Fruit fly (Drosophila melanogaster) whole organism, embryonic: Measurements from ENCODE around the gene Iru.

Experiments
- Atf3 ChIP-seq: fragments of 200-800 bp; sonication (Bioruptor generic); optimal IDR thresholded peaks from 3 replicates; lab custom pipeline; 2016; ENCODE audit warnings: missing biosample characterization, missing genetic modification characterization
- Atf6 ChIP-seq: fragments of 200-800 bp; sonication (Bioruptor generic); IDR thresholded peaks from 2 replicates; pipeline ENCODE4 v1.3.6; 2022; ENCODE audit warnings: missing biosample characterization, missing genetic modification characterization
- B-H1 ChIP-seq: fragments of 200-800 bp; sonication (Bioruptor generic); IDR thresholded peaks from 3 replicates; pipeline ENCODE4 v1.3.6; 2022; ENCODE audit warnings: missing biosample characterization, missing genetic modification characterization
- CG10267 ChIP-seq: fragments of 200-800 bp; sonication (Bioruptor generic); optimal IDR thresholded peaks from 2 replicates; lab custom pipeline; 2018; ENCODE audit warnings: missing biosample characterization, mild to moderate bottlenecking, missing genetic modification characterization, moderate library complexity
- CG14710 ChIP-seq: fragments of 200-800 bp; sonication (Bioruptor generic); optimal IDR thresholded peaks from 3 replicates; lab custom pipeline; 2019; ENCODE audit warnings: missing biosample characterization, mild to moderate bottlenecking, missing genetic modification characterization, moderate library complexity
- CG15514 ChIP-seq: fragments of 200-800 bp; sonication (Bioruptor generic); optimal IDR thresholded peaks from 3 replicates; lab custom pipeline; 2017; ENCODE audit warnings: missing biosample characterization, missing genetic modification characterization, mild to moderate bottlenecking, moderate library complexity, missing genetic modification reagents
- CG17829 ChIP-seq: fragments of 200-800 bp; optimal IDR thresholded peaks from 2 replicates; lab custom pipeline; 2019; ENCODE audit warnings: missing biosample characterization, mild to moderate bottlenecking, missing genetic modification characterization, moderate library complexity
- CG17912 ChIP-seq: fragments of 200-800 bp; sonication (Bioruptor generic); optimal IDR thresholded peaks from 2 replicates; lab custom pipeline; 2018; ENCODE audit warnings: missing biosample characterization, mild to moderate bottlenecking, missing genetic modification characterization
- CG18262 ChIP-seq: fragments of 200-800 bp; optimal IDR thresholded peaks from 3 replicates; lab custom pipeline; 2019; ENCODE audit warnings: missing biosample characterization, mild to moderate bottlenecking, missing genetic modification characterization, moderate library complexity
- CG2678 ChIP-seq: fragments of 200-800 bp; sonication (Bioruptor generic); optimal IDR thresholded peaks from 3 replicates; lab custom pipeline; 2019; ENCODE audit warnings: missing biosample characterization, mild to moderate bottlenecking, missing genetic modification characterization, moderate library complexity
- CG33213 ChIP-seq: fragments of 200-800 bp; sonication (Bioruptor generic); optimal IDR thresholded peaks from 3 replicates; lab custom pipeline; 2016; ENCODE audit warnings: missing biosample characterization, missing genetic modification characterization
- CG34376 ChIP-seq: fragments of 200-800 bp; sonication (Bioruptor generic); optimal IDR thresholded peaks from 2 replicates; lab custom pipeline; 2018; ENCODE audit warnings: missing biosample characterization, mild to moderate bottlenecking, missing genetic modification characterization
- CG4424 ChIP-seq: fragments of 200-800 bp; sonication (Bioruptor generic); optimal IDR thresholded peaks from 3 replicates; lab custom pipeline; 2016; ENCODE audit warnings: missing biosample characterization, missing genetic modification characterization
- CG6272 ChIP-seq: fragments of 200-800 bp; sonication (Bioruptor generic); IDR thresholded peaks from 2 replicates; pipeline ENCODE4 v1.3.6; 2022; ENCODE audit warnings: missing biosample characterization, missing genetic modification characterization
- CG7556 ChIP-seq: fragments of 200-800 bp; sonication (Bioruptor generic); optimal IDR thresholded peaks from 2 replicates; lab custom pipeline; 2017; ENCODE audit warnings: missing biosample characterization, mild to moderate bottlenecking, missing genetic modification characterization
- CG8089 ChIP-seq: fragments of 200-800 bp; sonication (Bioruptor generic); optimal IDR thresholded peaks from 3 replicates; lab custom pipeline; 2016; ENCODE audit warnings: missing biosample characterization, missing genetic modification characterization
- CG8281 ChIP-seq: fragments of 200-800 bp; sonication (Bioruptor generic); optimal IDR thresholded peaks from 2 replicates; lab custom pipeline; 2018; ENCODE audit warnings: missing biosample characterization, mild to moderate bottlenecking, missing genetic modification characterization, moderate library complexity
- CG8359 ChIP-seq: fragments of 200-800 bp; sonication (Bioruptor generic); optimal IDR thresholded peaks from 2 replicates; lab custom pipeline; 2017; ENCODE audit warnings: missing biosample characterization, mild to moderate bottlenecking, missing genetic modification characterization, borderline replicate concordance
- CG8478 ChIP-seq: fragments of >200 bp; optimal IDR thresholded peaks from 2 replicates; lab custom pipeline; 2018
- CG8765 ChIP-seq: fragments of 200-800 bp; sonication (Bioruptor generic); IDR thresholded peaks from 2 replicates; pipeline ENCODE4 v1.3.6; 2022; ENCODE audit warnings: missing biosample characterization, missing genetic modification characterization
- CG9215 ChIP-seq: fragments of 200-800 bp; sonication (Bioruptor generic); IDR thresholded peaks from 2 replicates; pipeline ENCODE4 v1.3.6; 2022; ENCODE audit warnings: missing biosample characterization, missing genetic modification characterization
- CG9437 ChIP-seq: fragments of 200-800 bp; sonication (Bioruptor generic); optimal IDR thresholded peaks from 2 replicates; lab custom pipeline; 2018; ENCODE audit warnings: missing biosample characterization, mild to moderate bottlenecking, missing genetic modification characterization
- CG9817 ChIP-seq: fragments of 200-800 bp; sonication (Bioruptor generic); optimal IDR thresholded peaks from 2 replicates; lab custom pipeline; 2018; ENCODE audit warnings: missing biosample characterization, mild to moderate bottlenecking, missing genetic modification characterization, moderate library complexity
- Gsc ChIP-seq: fragments of 200-800 bp; sonication (Bioruptor generic); IDR thresholded peaks from 2 replicates; pipeline ENCODE4 v1.3.6; 2022; ENCODE audit warnings: missing biosample characterization, missing genetic modification characterization
- Hey ChIP-seq: fragments of 200-800 bp; sonication (Bioruptor generic); optimal IDR thresholded peaks from 3 replicates; lab custom pipeline; 2018; ENCODE audit warnings: missing biosample characterization, mild to moderate bottlenecking, missing genetic modification characterization
- Neu2 ChIP-seq: fragments of 200-800 bp; sonication (Bioruptor generic); optimal IDR thresholded peaks from 3 replicates; lab custom pipeline; 2016; ENCODE audit warnings: missing biosample characterization, missing genetic modification characterization, borderline replicate concordance
- Oaz ChIP-seq: fragments of 200-800 bp; sonication (Bioruptor generic); IDR thresholded peaks from 2 replicates; pipeline ENCODE4 v1.3.6; 2022; ENCODE audit warnings: missing biosample characterization, missing genetic modification characterization
- Pdp1 ChIP-seq, 2 experiments: fragments of 200-800 bp; sonication (Bioruptor generic); optimal IDR thresholded peaks; 3 replicates each; lab custom pipeline; 2016; ENCODE audit warnings: missing biosample characterization in 2 of 2, missing genetic modification characterization in 2 of 2, mild to moderate bottlenecking in 1 of 2, moderate library complexity in 1 of 2
- Rx ChIP-seq: fragments of 200-800 bp; sonication (Bioruptor generic); IDR thresholded peaks from 2 replicates; pipeline ENCODE4 v1.3.6; 2022; ENCODE audit warnings: missing biosample characterization, missing genetic modification characterization
- Ssrp ChIP-seq: fragments of 200-800 bp; sonication (Bioruptor generic); optimal IDR thresholded peaks from 2 replicates; lab custom pipeline; 2018; ENCODE audit warnings: missing biosample characterization, mild to moderate bottlenecking, missing genetic modification characterization, moderate library complexity
- Xbp1 ChIP-seq: fragments of 200-800 bp; sonication (Bioruptor generic); optimal IDR thresholded peaks from 3 replicates; lab custom pipeline; 2016; ENCODE audit warnings: missing biosample characterization, mild to moderate bottlenecking, missing genetic modification characterization
- ap ChIP-seq: fragments of 200-800 bp; sonication (Bioruptor generic); IDR thresholded peaks from 2 replicates; pipeline ENCODE4 v1.3.6; 2022; ENCODE audit warnings: missing biosample characterization, missing genetic modification characterization
- az2 ChIP-seq: fragments of 200-800 bp; sonication (Bioruptor generic); optimal IDR thresholded peaks from 3 replicates; lab custom pipeline; 2016; ENCODE audit warnings: missing biosample characterization, missing genetic modification characterization
- corto ChIP-seq: fragments of 200-800 bp; sonication (Bioruptor generic); optimal IDR thresholded peaks from 2 replicates; lab custom pipeline; 2016; ENCODE audit warnings: missing biosample characterization, mild to moderate bottlenecking, missing genetic modification characterization, moderate library complexity
- disco-r ChIP-seq: fragments of 200-800 bp; sonication (Bioruptor generic); optimal IDR thresholded peaks from 2 replicates; lab custom pipeline; 2016; ENCODE audit warnings: missing biosample characterization, missing genetic modification characterization
- dpn ChIP-seq, 2 experiments: fragments of 200-800 bp; sonication (Bioruptor generic); optimal IDR thresholded peaks; 3 replicates each; lab custom pipeline; 2016; ENCODE audit warnings: missing biosample characterization in 2 of 2, missing genetic modification characterization in 2 of 2
- eyg ChIP-seq: fragments of 200-800 bp; sonication (Bioruptor generic); optimal IDR thresholded peaks from 3 replicates; lab custom pipeline; 2016; ENCODE audit warnings: missing biosample characterization, missing genetic modification characterization
- fd3F ChIP-seq: fragments of 200-800 bp; sonication (Bioruptor generic); optimal IDR thresholded peaks from 2 replicates; lab custom pipeline; 2018; ENCODE audit warnings: missing biosample characterization, mild to moderate bottlenecking, missing genetic modification characterization, moderate library complexity
- gcm2 ChIP-seq: fragments of 200-800 bp; sonication (Bioruptor generic); optimal IDR thresholded peaks from 2 replicates; lab custom pipeline; 2016; ENCODE audit warnings: missing biosample characterization, missing genetic modification characterization
- kah ChIP-seq: fragments of 200-800 bp; sonication (Bioruptor generic); optimal IDR thresholded peaks from 2 replicates; lab custom pipeline; 2018; ENCODE audit warnings: missing biosample characterization, mild to moderate bottlenecking, missing genetic modification characterization
- nerfin-2 ChIP-seq: fragments of 200-800 bp; sonication (Bioruptor generic); IDR thresholded peaks from 2 replicates; pipeline ENCODE4 v1.3.6; 2022; ENCODE audit warnings: missing biosample characterization, missing genetic modification characterization; ENCODE audit not compliant: partially characterized antibody
- onecut ChIP-seq: fragments of 200-800 bp; sonication (Bioruptor generic); IDR thresholded peaks from 2 replicates; pipeline ENCODE4 v1.3.6; 2022; ENCODE audit warnings: missing biosample characterization, missing genetic modification characterization
- pfk ChIP-seq: fragments of 200-800 bp; sonication (Bioruptor generic); optimal IDR thresholded peaks from 2 replicates; lab custom pipeline; 2018; ENCODE audit warnings: missing biosample characterization, mild to moderate bottlenecking, missing genetic modification characterization, moderate library complexity
- prd ChIP-seq, 3 experiments: fragments of >200 bp in 2 of 3; fragments of 200-800 bp in 1 of 3; sonication (Bioruptor generic) in 1 of 3; optimal IDR thresholded peaks in 2 of 3; IDR thresholded peaks in 1 of 3; 2 replicates in 2 of 3; 3 replicates in 1 of 3; pipeline versions ENCODE4 v1.3.6 to Lab custom; 2017 to 2022; ENCODE audit warnings: missing biosample characterization in 1 of 3, missing genetic modification characterization in 1 of 3
- rib ChIP-seq: fragments of 200-800 bp; sonication (Bioruptor generic); IDR thresholded peaks from 2 replicates; pipeline ENCODE4 v1.3.6; 2022; ENCODE audit warnings: missing biosample characterization, missing genetic modification characterization
- slou ChIP-seq: fragments of 200-800 bp; sonication (Bioruptor generic); optimal IDR thresholded peaks from 3 replicates; lab custom pipeline; 2016; ENCODE audit warnings: missing biosample characterization, missing genetic modification characterization
- so ChIP-seq: fragments of 200-800 bp; sonication (Bioruptor generic); IDR thresholded peaks from 3 replicates; pipeline ENCODE4 v1.3.6; 2022; ENCODE audit warnings: missing biosample characterization, missing genetic modification characterization
- tna ChIP-seq: fragments of 200-800 bp; sonication (Bioruptor generic); IDR thresholded peaks from 2 replicates; pipeline ENCODE4 v1.3.6; 2022; ENCODE audit warnings: missing biosample characterization, missing genetic modification characterization; ENCODE audit not compliant: partially characterized antibody
- zen ChIP-seq: fragments of 200-800 bp; sonication (Bioruptor generic); optimal IDR thresholded peaks from 3 replicates; lab custom pipeline; 2018; ENCODE audit warnings: missing biosample characterization, mild to moderate bottlenecking, missing genetic modification characterization, moderate library complexity
- zf30C ChIP-seq: fragments of 200-800 bp; sonication (Bioruptor generic); optimal IDR thresholded peaks from 3 replicates; lab custom pipeline; 2018; ENCODE audit warnings: missing biosample characterization, mild to moderate bottlenecking, missing genetic modification characterization

The Iru gene

DNA sequence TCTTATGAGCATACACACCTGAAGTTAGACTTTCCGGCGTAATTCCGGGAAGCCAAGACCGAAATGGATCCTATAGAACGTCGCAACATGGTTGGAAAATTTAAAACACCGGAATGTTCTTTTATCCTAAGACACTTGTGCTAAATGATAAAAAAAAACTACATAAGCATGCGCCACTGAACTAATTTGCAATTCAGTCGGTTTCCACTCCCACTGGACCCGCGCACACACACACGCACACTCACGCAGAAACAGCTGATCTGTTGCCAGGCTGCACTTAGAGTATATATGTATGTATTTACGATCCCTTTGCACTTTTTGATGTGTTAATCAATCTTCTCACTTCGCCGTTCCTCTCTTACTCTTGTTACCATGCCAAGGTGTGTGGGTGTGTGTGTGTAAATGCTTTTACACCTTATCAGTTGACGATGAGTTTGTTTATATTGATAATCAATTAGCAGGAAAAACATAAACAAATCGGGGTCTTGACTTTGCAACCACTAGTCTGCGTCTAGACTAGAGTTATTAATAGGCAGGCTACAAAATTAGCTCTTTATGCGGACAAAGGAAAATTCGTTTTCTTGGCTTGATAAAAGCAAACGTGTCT lies 42.3 kb downstream of the Iru start, which contains the start of gene Mst85C (continued):
- TF ChIP-seq zf30C (GFP tag; lab: Kevin White, UChicago) (no peak), CG9817 (no peak), CG6272 (GFP tag; lab: Robert Waterston, UW) (no peak), CG18262 (tag; lab: Kevin White, UChicago) (no peak), Oaz (GFP tag; lab: Robert Waterston, UW) (no peak), CG7556 (no peak), zen (tag; lab: Kevin White, UChicago) (no peak), CG33213 (GFP tag; lab: Kevin White, UChicago) (no peak), Rx (GFP tag; lab: Robert Waterston, UW) (no peak), tna (no peak), CG17912 (GFP tag; lab: Kevin White, UChicago) (no peak), Pdp1 (GFP tag; optimal IDR thresholded peaks at IDR 0.05; lab: Kevin White, UChicago) (peak in 1 of 2 experiments; percentile 53), slou (GFP tag; lab: Kevin White, UChicago) (no peak), nerfin-2 (GFP tag; lab: Robert Waterston, UW) (no peak), Ssrp (tag; lab: Kevin White, UChicago) (no peak), CG2678 (tag; lab: Kevin White, UChicago) (no peak), so (GFP tag; lab: Robert Waterston, UW) (no peak), CG34376 (GFP tag; lab: Kevin White, UChicago) (peak; percentile 52), CG8359 (no peak), kah (GFP tag; lab: Kevin White, UChicago) (peak; percentile 38), CG10267 (tag; lab: Kevin White, UChicago) (no peak), CG15514 (GFP tag; lab: Kevin White, UChicago) (no peak), az2 (no peak), gcm2 (GFP tag; lab: Kevin White, UChicago) (no peak), fd3F (GFP tag; lab: Kevin White, UChicago) (no peak), CG8478 (no peak), Neu2 (GFP tag; lab: Kevin White, UChicago) (no peak), CG8765 (GFP tag; lab: Robert Waterston, UW) (no peak), B-H1 (GFP tag; lab: Robert Waterston, UW) (no peak), disco-r (GFP tag; lab: Kevin White, UChicago) (no peak), corto (GFP tag; lab: Kevin White, UChicago) (no peak), Xbp1 (GFP tag; lab: Kevin White, UChicago) (no peak), Gsc (GFP tag; lab: Robert Waterston, UW) (no peak), CG9215 (GFP tag; lab: Robert Waterston, UW) (no peak), CG8281 (no peak), Atf6 (GFP tag; lab: Robert Waterston, UW) (no peak), CG17829 (no peak), eyg (GFP tag; lab: Kevin White, UChicago) (no peak), dpn (GFP tag; optimal IDR thresholded peaks at IDR 0.05; lab: Kevin White, UChicago) (no peak), Atf3 (GFP tag; lab: Kevin White, UChicago) (no peak), pfk (GFP tag; lab: Kevin White, UChicago) (no peak), ap (no peak), Hey (tag; lab: Kevin White, UChicago) (no peak), onecut (GFP tag; lab: Robert Waterston, UW) (0 out of 2 replicates have a peak, but pooled peaks have one; percentile 0), rib (no peak), CG14710 (tag; lab: Kevin White, UChicago) (no peak), CG8089 (GFP tag; lab: Kevin White, UChicago) (no peak), prd (optimal IDR thresholded peaks at IDR 0.05; lab: Kevin White, UChicago) (no peak), prd (GFP tag; IDR thresholded peaks at IDR 0.05; lab: Robert Waterston, UW) (no peak), CG9437 (peak; percentile 61), CG4424 (GFP tag; lab: Kevin White, UChicago) (no peak)
